Fruit fly (Drosophila melanogaster) whole organism, prepupa: ENCODE results near the gene CG15544.

Source experiments
- CG10631 ChIP-seq: fragments of 200-800 bp; sonication (Bioruptor generic); optimal IDR thresholded peaks from 2 replicates; lab custom pipeline; 2016; ENCODE audit warnings: missing biosample characterization, missing genetic modification characterization
- CG11294 ChIP-seq: fragments of 200-800 bp; sonication (Bioruptor generic); IDR thresholded peaks from 2 replicates; pipeline ENCODE4 v1.3.6; 2022; ENCODE audit warnings: missing biosample characterization, missing genetic modification characterization
- CG11762 ChIP-seq: fragments of 200-800 bp; sonication (Bioruptor generic); optimal IDR thresholded peaks from 3 replicates; lab custom pipeline; 2016; ENCODE audit warnings: missing biosample characterization, missing genetic modification characterization; ENCODE audit not compliant: insufficient read depth
- CG11902 ChIP-seq: fragments of 200-800 bp; sonication (Bioruptor generic); optimal IDR thresholded peaks from 3 replicates; lab custom pipeline; 2016; ENCODE audit warnings: missing biosample characterization, missing genetic modification characterization
- CG1621 ChIP-seq: fragments of 200-800 bp; sonication (Bioruptor generic); optimal IDR thresholded peaks from 3 replicates; lab custom pipeline; 2018; ENCODE audit warnings: missing biosample characterization, mild to moderate bottlenecking, missing genetic modification characterization
- CG3032 ChIP-seq: fragments of 200-800 bp; optimal IDR thresholded peaks from 2 replicates; lab custom pipeline; 2019; ENCODE audit warnings: missing biosample characterization, mild to moderate bottlenecking, missing genetic modification characterization, moderate library complexity
- CG31627 ChIP-seq: fragments of 200-800 bp; sonication (Bioruptor generic); optimal IDR thresholded peaks from 3 replicates; lab custom pipeline; 2016; ENCODE audit warnings: missing biosample characterization, missing genetic modification characterization
- CG32006 ChIP-seq: fragments of 200-800 bp; sonication (Bioruptor generic); optimal IDR thresholded peaks from 3 replicates; lab custom pipeline; 2017; ENCODE audit warnings: missing biosample characterization, mild to moderate bottlenecking, missing genetic modification characterization
- CG34406 ChIP-seq: fragments of 200-800 bp; sonication (Bioruptor generic); optimal IDR thresholded peaks from 3 replicates; lab custom pipeline; 2016; ENCODE audit warnings: missing biosample characterization, missing genetic modification characterization
- CG4318 ChIP-seq: fragments of 200-800 bp; sonication (Bioruptor generic); optimal IDR thresholded peaks from 3 replicates; lab custom pipeline; 2017; ENCODE audit warnings: missing biosample characterization, mild to moderate bottlenecking, missing genetic modification characterization
- CG6163 ChIP-seq: fragments of 200-800 bp; sonication (Bioruptor generic); IDR thresholded peaks from 3 replicates; pipeline ENCODE4 v1.3.6; 2022; ENCODE audit warnings: missing biosample characterization, missing genetic modification characterization
- CG6854 ChIP-seq: fragments of 200-800 bp; sonication (Bioruptor generic); optimal IDR thresholded peaks from 2 replicates; lab custom pipeline; 2017; ENCODE audit warnings: missing biosample characterization, mild to moderate bottlenecking, missing genetic modification characterization
- CG7368 ChIP-seq: fragments of 200-800 bp; sonication (Bioruptor generic); optimal IDR thresholded peaks from 3 replicates; lab custom pipeline; 2016; ENCODE audit warnings: missing biosample characterization, missing genetic modification characterization
- CG8119 ChIP-seq: fragments of 200-800 bp; sonication (Bioruptor generic); IDR thresholded peaks from 3 replicates; pipeline ENCODE4 v1.3.6; 2022; ENCODE audit warnings: missing biosample characterization, missing genetic modification characterization
- CG8319 ChIP-seq: fragments of 200-800 bp; sonication (Bioruptor generic); optimal IDR thresholded peaks from 3 replicates; lab custom pipeline; 2016; ENCODE audit warnings: missing biosample characterization, missing genetic modification characterization
- CG9139 ChIP-seq: fragments of 200-800 bp; sonication (Bioruptor generic); optimal IDR thresholded peaks from 3 replicates; lab custom pipeline; 2017; ENCODE audit warnings: missing biosample characterization, mild to moderate bottlenecking, missing genetic modification characterization
- Eip75B ChIP-seq: fragments of 200-800 bp; sonication (Bioruptor generic); optimal IDR thresholded peaks from 3 replicates; lab custom pipeline; 2016; ENCODE audit warnings: missing biosample characterization, missing genetic modification characterization
- Eip78C ChIP-seq: fragments of 200-800 bp; sonication (Bioruptor generic); peaks from one replicate; lab custom pipeline; 2016; ENCODE audit warnings: missing biosample characterization, missing genetic modification characterization
- Eip93F ChIP-seq: fragments of 200-800 bp; sonication (Bioruptor generic); optimal IDR thresholded peaks from 2 replicates; lab custom pipeline; 2016; ENCODE audit warnings: missing biosample characterization, mild to moderate bottlenecking, missing genetic modification characterization
- Ets21C ChIP-seq: fragments of 200-800 bp; sonication (Bioruptor generic); optimal IDR thresholded peaks from 3 replicates; lab custom pipeline; 2016; ENCODE audit warnings: missing biosample characterization, missing genetic modification characterization
- Gug ChIP-seq: fragments of 200-800 bp; sonication (Bioruptor generic); IDR thresholded peaks from 2 replicates; pipeline ENCODE4 v1.3.6; 2022; ENCODE audit warnings: missing biosample characterization, missing genetic modification characterization
- Hr38 ChIP-seq: sonication (Bioruptor generic); optimal IDR thresholded peaks from 2 replicates; lab custom pipeline; 2016; ENCODE audit warnings: missing biosample characterization, missing genetic modification characterization
- Hr39 ChIP-seq: fragments of 200-800 bp; sonication (Bioruptor generic); optimal IDR thresholded peaks from 2 replicates; lab custom pipeline; 2016; ENCODE audit warnings: missing biosample characterization, missing genetic modification characterization
- Hr4 ChIP-seq: fragments of 200-800 bp; sonication (Bioruptor generic); optimal IDR thresholded peaks from 3 replicates; lab custom pipeline; 2016; ENCODE audit warnings: missing biosample characterization, missing genetic modification characterization
- Lpt ChIP-seq: fragments of 200-800 bp; sonication (Bioruptor generic); optimal IDR thresholded peaks from 3 replicates; lab custom pipeline; 2016; ENCODE audit warnings: missing biosample characterization, missing genetic modification characterization
- OdsH ChIP-seq: fragments of 200-800 bp; sonication (Bioruptor generic); optimal IDR thresholded peaks from 3 replicates; lab custom pipeline; 2016; ENCODE audit warnings: missing biosample characterization, missing genetic modification characterization
- Smox ChIP-seq: fragments of 200-800 bp; sonication (Bioruptor generic); optimal IDR thresholded peaks from 3 replicates; lab custom pipeline; 2016; ENCODE audit warnings: missing biosample characterization, missing genetic modification characterization
- Sox102F ChIP-seq: fragments of 200-800 bp; sonication (Bioruptor generic); optimal IDR thresholded peaks from 2 replicates; lab custom pipeline; 2016; ENCODE audit warnings: missing biosample characterization, mild to moderate bottlenecking, missing genetic modification characterization
- Sox14 ChIP-seq: fragments of 200-800 bp; sonication (Bioruptor generic); optimal IDR thresholded peaks from 3 replicates; lab custom pipeline; 2016; ENCODE audit warnings: missing biosample characterization, missing genetic modification characterization
- Sox15 ChIP-seq: fragments of 200-800 bp; sonication (Bioruptor generic); optimal IDR thresholded peaks from 3 replicates; lab custom pipeline; 2016; ENCODE audit warnings: missing biosample characterization, missing genetic modification characterization
- achi ChIP-seq: fragments of 200-800 bp; sonication (Bioruptor generic); optimal IDR thresholded peaks from 3 replicates; lab custom pipeline; 2016; ENCODE audit warnings: missing biosample characterization, missing genetic modification characterization
- acj6 ChIP-seq: fragments of 200-800 bp; sonication (Bioruptor generic); optimal IDR thresholded peaks from 3 replicates; lab custom pipeline; 2016; ENCODE audit warnings: missing biosample characterization, missing genetic modification characterization
- dac ChIP-seq: fragments of 200-800 bp; sonication (Bioruptor generic); optimal IDR thresholded peaks from 2 replicates; lab custom pipeline; 2017; ENCODE audit warnings: missing biosample characterization, mild to moderate bottlenecking, missing genetic modification characterization
- dsx ChIP-seq: fragments of 200-800 bp; optimal IDR thresholded peaks from 3 replicates; lab custom pipeline; 2019; ENCODE audit warnings: missing biosample characterization, mild to moderate bottlenecking, missing genetic modification characterization, moderate library complexity; ENCODE audit not compliant: poor library complexity, severe bottlenecking
- eg ChIP-seq: fragments of 200-800 bp; sonication (Bioruptor generic); IDR thresholded peaks from 3 replicates; pipeline ENCODE4 v1.3.6; 2022; ENCODE audit warnings: missing biosample characterization, missing genetic modification characterization
- esn ChIP-seq: fragments of 200-800 bp; sonication (Bioruptor generic); optimal IDR thresholded peaks from 2 replicates; lab custom pipeline; 2016; ENCODE audit warnings: missing biosample characterization, mild to moderate bottlenecking, missing genetic modification characterization, moderate library complexity
- fd59A ChIP-seq: fragments of 200-800 bp; sonication (Bioruptor generic); optimal IDR thresholded peaks from 2 replicates; lab custom pipeline; 2017; ENCODE audit warnings: missing biosample characterization, mild to moderate bottlenecking, missing genetic modification characterization, missing genetic modification reagents
- fd85E ChIP-seq: fragments of 200-800 bp; sonication (Bioruptor generic); optimal IDR thresholded peaks from 3 replicates; lab custom pipeline; 2016; ENCODE audit warnings: missing biosample characterization, missing genetic modification characterization
- fkh ChIP-seq: fragments of 200-800 bp; sonication (Bioruptor generic); optimal IDR thresholded peaks from 3 replicates; lab custom pipeline; 2017; ENCODE audit warnings: missing biosample characterization, mild to moderate bottlenecking, missing genetic modification characterization, moderate library complexity
- lz ChIP-seq: fragments of 200-800 bp; sonication (Bioruptor generic); optimal IDR thresholded peaks from 3 replicates; lab custom pipeline; 2016; ENCODE audit warnings: missing biosample characterization, missing genetic modification characterization
- net ChIP-seq: fragments of 200-800 bp; sonication (Bioruptor generic); optimal IDR thresholded peaks from 3 replicates; lab custom pipeline; 2016; ENCODE audit warnings: missing biosample characterization, missing genetic modification characterization
- spab ChIP-seq: fragments of 200-800 bp; sonication (Bioruptor generic); optimal IDR thresholded peaks from 2 replicates; lab custom pipeline; 2017; ENCODE audit warnings: missing biosample characterization, mild to moderate bottlenecking, missing genetic modification characterization, missing genetic modification reagents
- ss ChIP-seq, 2 experiments: fragments of 200-800 bp; sonication (Bioruptor generic); optimal IDR thresholded peaks; 2 replicates in 1 of 2; 3 replicates in 1 of 2; lab custom pipeline; 2017 to 2018; ENCODE audit warnings: mild to moderate bottlenecking in 2 of 2, missing biosample characterization in 2 of 2, missing genetic modification characterization in 2 of 2, moderate library complexity in 1 of 2
- svp ChIP-seq: fragments of 200-800 bp; sonication (Bioruptor generic); peaks from one replicate; lab custom pipeline; 2016; ENCODE audit warnings: missing biosample characterization, missing genetic modification characterization
- topi ChIP-seq: fragments of 200-800 bp; sonication (Bioruptor generic); optimal IDR thresholded peaks from 3 replicates; lab custom pipeline; 2016; ENCODE audit warnings: missing biosample characterization, missing genetic modification characterization

Gene CG15544

DNA sequence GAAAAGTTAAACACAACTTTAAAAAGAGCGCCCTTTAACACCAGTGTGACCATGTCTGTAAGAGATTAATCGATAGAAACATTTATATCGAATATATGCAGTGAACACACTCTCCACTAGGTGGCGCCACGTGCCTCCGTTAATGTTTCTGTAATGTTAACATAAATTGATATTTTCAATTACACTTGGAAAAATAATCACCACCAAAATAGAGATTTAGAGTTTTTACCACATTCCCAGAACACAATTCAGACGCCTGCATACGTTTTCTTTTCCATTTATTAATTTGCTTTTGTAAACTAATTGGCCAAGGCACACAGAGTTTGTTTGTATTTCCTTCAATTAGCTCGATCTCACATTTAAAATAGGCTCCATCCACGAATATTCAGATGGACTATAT lies 38.3 kb upstream of the CG15544 start (continued):
- no peak for TF ChIP-seq Sox102F
- TF ChIP-seq lz: peak; percentile 47
- no peak for TF ChIP-seq Ets21C (GFP tag; lab: Kevin White, UChicago)
- no peak for TF ChIP-seq fd85E (GFP tag; lab: Kevin White, UChicago)
- no peak for TF ChIP-seq CG7368 (GFP tag; lab: Kevin White, UChicago)
- TF ChIP-seq CG6854 (GFP tag; lab: Kevin White, UChicago): no peak
- TF ChIP-seq Sox14 (GFP tag; lab: Kevin White, UChicago): peak; percentile 7
- no peak for TF ChIP-seq CG11762
- no peak for TF ChIP-seq net (GFP tag; lab: Kevin White, UChicago)
- no peak for TF ChIP-seq fd59A (GFP tag; lab: Kevin White, UChicago)
- TF ChIP-seq Hr38 (GFP tag; lab: Kevin White, UChicago): no peak
- peak; percentile 3 for TF ChIP-seq acj6 (GFP tag; lab: Kevin White, UChicago)
- no peak for TF ChIP-seq Sox15 (GFP tag; lab: Kevin White, UChicago)
- TF ChIP-seq Eip78C (GFP tag; lab: Kevin White, UChicago): peak; percentile 69
- no peak for TF ChIP-seq CG31627
- peak; percentile 31 for TF ChIP-seq OdsH (GFP tag; lab: Kevin White, UChicago)
- peak; percentile 61 for TF ChIP-seq Gug (GFP tag; lab: Robert Waterston, UW)
- TF ChIP-seq svp (GFP tag; lab: Kevin White, UChicago): no peak
- peak; percentile 13 for TF ChIP-seq topi (GFP tag; lab: Kevin White, UChicago)
- no peak for TF ChIP-seq CG34406 (GFP tag; lab: Kevin White, UChicago)
- peak; percentile 23 for TF ChIP-seq Hr4
- no peak for TF ChIP-seq Eip93F (GFP tag; lab: Kevin White, UChicago)
- TF ChIP-seq CG32006 (GFP tag; lab: Kevin White, UChicago): no peak

DNA sequence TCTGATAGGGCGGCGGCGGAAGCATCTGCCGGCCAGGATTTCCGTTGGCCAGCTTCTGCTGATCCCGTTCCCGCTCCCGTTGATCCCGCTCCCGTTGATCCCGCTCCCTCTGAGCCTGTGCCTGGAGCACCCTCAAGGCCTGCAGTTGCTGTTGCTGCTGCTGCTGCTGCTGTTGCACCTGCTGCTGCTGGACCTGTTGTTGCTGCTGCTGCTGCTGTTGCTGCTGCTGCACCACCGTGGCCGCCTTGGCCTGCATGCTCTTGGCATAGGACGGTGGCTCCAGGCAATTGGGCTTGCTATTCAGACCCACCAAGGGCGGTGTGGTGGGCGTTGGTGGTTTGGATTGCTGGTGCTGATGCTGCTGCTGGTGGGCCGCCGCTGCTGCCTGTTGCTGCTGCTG lies 34.7 kb upstream of the CG15544 start:
- TF ChIP-seq CG8319 (GFP tag; lab: Kevin White, UChicago) (no peak), esn (GFP tag; lab: Kevin White, UChicago) (no peak), spab (GFP tag; lab: Kevin White, UChicago) (no peak), eg (GFP tag; lab: Robert Waterston, UW) (no peak), Lpt (no peak), dsx (GFP tag; lab: Kevin White, UChicago) (no peak), CG3032 (tag; lab: Kevin White, UChicago) (no peak), CG1621 (tag; lab: Kevin White, UChicago) (no peak), CG8119 (GFP tag; lab: Robert Waterston, UW) (no peak)

DNA sequence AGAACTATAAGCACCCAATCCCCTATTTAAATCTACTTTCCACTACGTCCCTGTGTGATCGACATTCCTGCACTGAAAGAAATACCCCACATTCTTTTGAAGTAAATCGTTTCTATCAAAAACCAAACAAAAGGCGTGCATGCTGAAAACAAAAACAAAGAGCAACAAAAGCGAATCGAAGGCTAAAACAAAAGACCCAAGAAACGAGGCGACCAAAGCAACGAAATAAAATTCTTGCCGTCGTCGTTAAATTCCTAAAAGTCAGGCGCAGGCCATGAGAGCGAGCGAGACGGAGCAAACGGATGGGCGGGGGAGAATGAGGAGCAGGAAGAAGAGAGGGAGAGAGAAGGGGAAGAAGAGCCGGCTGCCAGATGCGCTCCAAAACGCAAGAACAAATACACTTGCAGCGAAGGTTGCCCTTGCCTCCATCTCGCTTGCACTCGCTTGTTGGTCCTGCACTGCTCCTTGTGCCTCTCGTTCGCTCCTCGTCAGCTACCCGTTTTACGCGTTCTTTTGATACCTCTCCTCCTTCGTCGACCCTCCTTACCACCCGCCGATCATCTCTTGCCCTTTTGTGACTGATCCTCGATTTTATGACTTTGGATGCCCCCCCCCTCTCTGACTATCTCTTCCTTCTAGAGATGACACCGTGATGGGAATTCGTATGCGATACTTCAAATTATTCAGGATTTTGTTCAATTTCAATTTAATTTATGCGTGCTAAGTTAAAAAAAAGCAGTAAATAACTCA lies 32.9 kb upstream of the CG15544 start:
- no peak for TF ChIP-seq spab (GFP tag; lab: Kevin White, UChicago)
- TF ChIP-seq CG10631: peak; percentile 14
- no peak for TF ChIP-seq Hr39 (GFP tag; lab: Kevin White, UChicago)
- no peak for TF ChIP-seq CG9139 (GFP tag; lab: Kevin White, UChicago)
- TF ChIP-seq CG1621 (tag; lab: Kevin White, UChicago): no peak
- TF ChIP-seq eg (GFP tag; lab: Robert Waterston, UW): no peak
- no peak for TF ChIP-seq Gug (GFP tag; lab: Robert Waterston, UW)
- TF ChIP-seq topi (GFP tag; lab: Kevin White, UChicago): peak; percentile 17
- no peak for TF ChIP-seq CG4318 (GFP tag; lab: Kevin White, UChicago)
- no peak for TF ChIP-seq Eip93F (GFP tag; lab: Kevin White, UChicago)
- TF ChIP-seq Hr4: no peak
- peak; percentile 3 for TF ChIP-seq fkh (GFP tag; lab: Kevin White, UChicago)
- TF ChIP-seq Sox14 (GFP tag; lab: Kevin White, UChicago): peak; percentile 62
- no peak for TF ChIP-seq dac (GFP tag; lab: Kevin White, UChicago)
- TF ChIP-seq Eip75B: peak; percentile 40
- no peak for TF ChIP-seq CG7368 (GFP tag; lab: Kevin White, UChicago)
- peak; percentile 9 for TF ChIP-seq lz
- no peak for TF ChIP-seq CG32006 (GFP tag; lab: Kevin White, UChicago)
- TF ChIP-seq Eip78C (GFP tag; lab: Kevin White, UChicago): peak; percentile 85
- peak; percentile 6 for TF ChIP-seq CG6854 (GFP tag; lab: Kevin White, UChicago)
- TF ChIP-seq CG11294 (GFP tag; lab: Robert Waterston, UW): no peak
- TF ChIP-seq achi: no peak
- TF ChIP-seq CG6163 (GFP tag; lab: Robert Waterston, UW): peak; percentile 80; the same call in 2 of the 3 replicates
- no peak for TF ChIP-seq CG34406 (GFP tag; lab: Kevin White, UChicago)
- no peak for TF ChIP-seq fd59A (GFP tag; lab: Kevin White, UChicago)
- TF ChIP-seq Sox102F: peak; percentile 1
- TF ChIP-seq Smox: no peak
- no peak for TF ChIP-seq CG8319 (GFP tag; lab: Kevin White, UChicago)
- no peak for TF ChIP-seq CG11902 (GFP tag; lab: Kevin White, UChicago)
- TF ChIP-seq net (GFP tag; lab: Kevin White, UChicago): peak; percentile 81
- TF ChIP-seq ss (GFP tag; optimal IDR thresholded peaks at IDR 0.05; lab: Kevin White, UChicago): peak; percentile 50 to 61
- no peak for TF ChIP-seq OdsH (GFP tag; lab: Kevin White, UChicago)
